Fruit fly (Drosophila melanogaster): Measurements from ENCODE around the gene CG33947.

DNA sequence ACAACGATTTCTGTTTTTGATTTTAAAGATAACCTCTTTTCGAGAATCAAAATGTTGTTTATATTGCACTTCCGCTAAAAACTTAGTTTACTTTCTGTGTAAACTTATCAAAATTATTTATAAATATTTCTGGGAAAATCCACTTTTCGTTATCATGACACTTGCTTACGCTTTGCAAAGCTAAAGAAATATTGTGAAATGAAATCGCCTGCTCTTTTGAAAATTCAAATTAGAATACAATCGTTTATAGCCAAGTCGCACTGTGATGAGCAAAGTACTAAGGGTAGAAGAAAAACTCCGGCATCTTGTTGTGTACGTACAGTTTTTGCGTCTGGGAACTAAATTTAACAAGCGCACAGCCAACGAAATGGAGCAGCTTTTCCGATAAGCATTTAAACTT lies 28.1 kb downstream of the CG33947 start:
- TF ChIP-seq CTCF (optimal IDR thresholded peaks at IDR 0.05) (no peak), CG8478 (optimal IDR thresholded peaks at IDR 0.05) (no peak)
